Worm (Caenorhabditis elegans) whole organism, L4 larva: ENCODE data around the gene Y37A1B.4.

Experiments used
- T26A8.4 ChIP-seq: fragments of 200-800 bp; sonication (Bioruptor generic); IDR thresholded peaks from 2 replicates; pipeline ENCODE4 v1.3.6; 2022; ENCODE audit warnings: missing genetic modification characterization, missing compliant biosample characterization
- ama-1 ChIP-seq: fragments of 150-350 bp; optimal IDR thresholded peaks from 2 replicates; lab custom pipeline; 2014; ENCODE audit warnings: inconsistent platforms, mixed read lengths
- dpl-1 ChIP-seq: fragments of 150-350 bp; optimal IDR thresholded peaks from 2 replicates; lab custom pipeline; 2014; ENCODE audit warnings: missing biosample characterization, missing genetic modification reagents, missing genetic modification characterization
- lsy-2 ChIP-seq, 2 experiments: fragments of 150-350 bp in 1 of 2; sonication (generic microtip) in 1 of 2; optimal IDR thresholded peaks; 2 replicates each; lab custom pipeline; 2014 to 2017; ENCODE audit warnings: missing biosample characterization in 2 of 2, missing genetic modification characterization in 2 of 2
- nhr-10 ChIP-seq: fragments of 150-350 bp; optimal IDR thresholded peaks from 2 replicates; lab custom pipeline; 2014; ENCODE audit warnings: missing biosample characterization, missing genetic modification characterization
- nhr-237 ChIP-seq: sonication (generic microtip); optimal IDR thresholded peaks from 2 replicates; lab custom pipeline; 2017; ENCODE audit warnings: missing biosample characterization, missing genetic modification characterization
- php-3 ChIP-seq: fragments of 200-800 bp; sonication (Bioruptor generic); IDR thresholded peaks from 2 replicates; pipeline ENCODE4 v1.3.6; 2022; ENCODE audit warnings: missing genetic modification reagents, missing genetic modification characterization, missing compliant biosample characterization
- set-16 ChIP-seq: fragments of 200-800 bp; sonication (Bioruptor generic); IDR thresholded peaks from 2 replicates; pipeline ENCODE4 v1.3.6; 2022; ENCODE audit warnings: missing genetic modification reagents, missing genetic modification characterization, missing compliant biosample characterization
- unc-39 ChIP-seq: sonication (generic microtip); optimal IDR thresholded peaks from 2 replicates; lab custom pipeline; 2017; ENCODE audit warnings: missing biosample characterization, missing genetic modification characterization
- unc-62 ChIP-seq, 3 experiments: fragments of 150-350 bp in 1 of 3; sonication (generic microtip); optimal IDR thresholded peaks in 2 of 3; peaks in 1 of 3; 1 replicate in 1 of 3; 2 replicates in 2 of 3; lab custom pipeline; 2014 to 2017; ENCODE audit warnings: missing biosample characterization in 3 of 3, missing genetic modification characterization in 3 of 3, missing genetic modification reagents in 3 of 3, missing genotype in 1 of 3
- zip-11 ChIP-seq: fragments of 200-800 bp; sonication (Bioruptor generic); IDR thresholded peaks from 2 replicates; pipeline ENCODE4 v1.3.6; 2022; ENCODE audit warnings: missing genetic modification characterization, missing compliant biosample characterization

DNA sequence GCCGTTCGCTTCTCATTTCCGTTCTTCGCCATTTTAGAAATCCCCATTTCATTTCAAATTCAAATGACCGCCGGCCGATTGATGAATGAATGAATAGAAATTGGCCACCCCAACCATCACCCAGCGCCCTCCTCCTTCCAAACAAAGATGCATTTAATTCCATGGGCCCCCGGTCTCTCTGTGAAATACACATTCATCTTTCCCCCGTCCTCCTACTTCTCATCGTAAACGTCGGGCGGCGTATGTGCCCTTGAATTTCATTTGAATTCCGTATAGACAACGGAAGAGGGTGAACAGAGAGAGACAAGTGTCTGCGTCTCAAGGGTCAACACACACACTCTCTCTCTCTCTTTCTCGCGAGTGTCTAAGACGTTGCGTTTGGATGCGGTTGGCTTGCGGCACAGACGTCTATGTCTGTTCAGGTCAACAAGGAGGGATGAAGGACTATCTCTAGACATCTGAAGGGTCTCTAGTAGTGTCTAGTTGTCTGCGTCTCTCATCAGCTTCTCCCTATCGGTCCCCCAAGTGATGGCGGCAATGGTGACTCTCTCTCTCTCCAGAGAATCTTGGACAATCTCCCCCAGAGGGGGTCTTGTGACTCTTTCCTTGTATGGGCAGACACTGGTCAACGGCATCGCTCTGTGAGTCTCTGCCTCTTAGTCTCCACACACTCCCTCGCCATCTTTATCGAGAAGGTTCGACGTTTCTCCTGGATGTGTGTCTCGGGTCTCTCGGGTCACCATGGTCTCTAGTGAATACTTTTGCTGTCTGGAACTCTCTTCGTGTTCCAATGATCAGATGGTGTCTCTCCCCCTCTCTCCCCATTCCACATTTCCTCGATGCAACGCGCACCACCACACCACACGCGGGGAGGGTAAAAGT lies 27.7 kb downstream of the Y37A1B.4 start:
- TF ChIP-seq set-16: no peak; the same call in 1 of the 2 replicates
- TF ChIP-seq zip-11 (GFP tag; lab: Robert Waterston, UW): no peak
- TF ChIP-seq unc-39 (tag; lab: Kevin White, UChicago): peak; percentile 54
- peak in 1 of 2 experiments; percentile 98 for TF ChIP-seq unc-62 (GFP tag; optimal IDR thresholded peaks at IDR 0.05 in 1 of 2; lab: Kevin White, UChicago)
- TF ChIP-seq unc-62 (tag; optimal IDR thresholded peaks at IDR 0.05; lab: Kevin White, UChicago): no peak
- TF ChIP-seq lsy-2 (tag; optimal IDR thresholded peaks at IDR 0.05; lab: Kevin White, UChicago): peak; percentile 28 to 75
- TF ChIP-seq dpl-1 (GFP tag; lab: Kevin White, UChicago): peak; percentile 44
- TF ChIP-seq nhr-10 (tag; lab: Kevin White, UChicago): no peak
- no peak for TF ChIP-seq ama-1 (lab: Kevin White, UChicago)
- TF ChIP-seq php-3 (GFP tag; lab: Robert Waterston, UW): no peak
- TF ChIP-seq T26A8.4 (GFP tag; lab: Robert Waterston, UW): peak; percentile 82
- no peak for TF ChIP-seq nhr-237 (tag; lab: Kevin White, UChicago)
